Fruit fly (Drosophila melanogaster): ENCODE data around the gene CG33722.

Gene CG33722

dm6 chr3R:8224726-8225460 lies 19.0 kb upstream of the CG33722 start (continued):
- TF ChIP-seq zen (tag; optimal IDR thresholded peaks at IDR 0.05): peak; percentile 9
- no peak for TF ChIP-seq NfI (GFP tag; optimal IDR thresholded peaks at IDR 0.05)
- TF ChIP-seq CG2120 (GFP tag; optimal IDR thresholded peaks at IDR 0.05): no peak
- no peak for TF ChIP-seq Dbx (GFP tag; IDR thresholded peaks at IDR 0.05)
- TF ChIP-seq slou (GFP tag; optimal IDR thresholded peaks at IDR 0.05): no peak
- no peak for TF ChIP-seq CG10274 (GFP tag; optimal IDR thresholded peaks at IDR 0.05)
- no peak for TF ChIP-seq CG6854 (GFP tag; optimal IDR thresholded peaks at IDR 0.05)
- no peak for TF ChIP-seq dan (GFP tag; IDR thresholded peaks at IDR 0.05)
- peak; percentile 39; the same call in 1 of the 2 replicates for TF ChIP-seq CG31441 (GFP tag; IDR thresholded peaks at IDR 0.05)
- no peak for TF ChIP-seq CG15011 (GFP tag; optimal IDR thresholded peaks at IDR 0.05)
- peak; percentile 73 for TF ChIP-seq sens (GFP tag)
- TF ChIP-seq CG5953 (GFP tag; IDR thresholded peaks at IDR 0.05): no peak
- TF ChIP-seq CHES-1-like (GFP tag; optimal IDR thresholded peaks at IDR 0.05): no peak
- TF ChIP-seq CG13894 (tag; optimal IDR thresholded peaks at IDR 0.05): no peak
- peak; percentile 15 for TF ChIP-seq Asciz (GFP tag; optimal IDR thresholded peaks at IDR 0.05)
- no peak for TF ChIP-seq sima (GFP tag; optimal IDR thresholded peaks at IDR 0.05)
- TF ChIP-seq CG6689 (GFP tag; IDR thresholded peaks at IDR 0.05): no peak
- TF ChIP-seq CG17361 (GFP tag; IDR thresholded peaks at IDR 0.05): no peak
- TF ChIP-seq pum (GFP tag; optimal IDR thresholded peaks at IDR 0.05): no peak
- TF ChIP-seq hkb (optimal IDR thresholded peaks at IDR 0.05): no peak
- no peak for TF ChIP-seq hkb (GFP tag; IDR thresholded peaks at IDR 0.05)
- peak; percentile 57 for TF ChIP-seq gem (tag; optimal IDR thresholded peaks at IDR 0.05)
- no peak for TF ChIP-seq TFAM (GFP tag; optimal IDR thresholded peaks at IDR 0.05)
- no peak for TF ChIP-seq Atf3 (GFP tag; optimal IDR thresholded peaks at IDR 0.05)
- no peak for TF ChIP-seq Stat92E (GFP tag; optimal IDR thresholded peaks at IDR 0.05)
- no peak for TF ChIP-seq CG15479 (GFP tag; optimal IDR thresholded peaks at IDR 0.05)
- no peak for TF ChIP-seq Hey (tag; optimal IDR thresholded peaks at IDR 0.05)
- TF ChIP-seq CG12071 (GFP tag; optimal IDR thresholded peaks at IDR 0.05): no peak
- TF ChIP-seq vfl (GFP tag; optimal IDR thresholded peaks at IDR 0.05): no peak
- TF ChIP-seq Trl (optimal IDR thresholded peaks at IDR 0.05): no peak
- no peak for TF ChIP-seq Trl (GFP tag; optimal IDR thresholded peaks at IDR 0.05)
- peak; percentile 4 for TF ChIP-seq fd96Cb (tag; optimal IDR thresholded peaks at IDR 0.05)
- TF ChIP-seq HmgZ (tag; optimal IDR thresholded peaks at IDR 0.05): no peak
- TF ChIP-seq lov (optimal IDR thresholded peaks at IDR 0.05): no peak
- TF ChIP-seq lov (GFP tag; IDR thresholded peaks at IDR 0.05): no peak
- TF ChIP-seq CG9727 (GFP tag; optimal IDR thresholded peaks at IDR 0.05): peak; percentile 11
- TF ChIP-seq Xrp1 (GFP tag; IDR thresholded peaks at IDR 0.05): peak; percentile 61
- no peak for TF ChIP-seq mld (GFP tag; IDR thresholded peaks at IDR 0.05; ENCODE audit: partially characterized antibody)

- no peak for TF ChIP-seq CG18262 (tag; optimal IDR thresholded peaks at IDR 0.05)
- TF ChIP-seq pros (GFP tag; optimal IDR thresholded peaks at IDR 0.05): peak; percentile 83
- no peak for TF ChIP-seq zfh2 (GFP tag; optimal IDR thresholded peaks at IDR 0.05)
- TF ChIP-seq tll (GFP tag; optimal IDR thresholded peaks at IDR 0.05): peak in 1 of 2 experiments; percentile 87
- TF ChIP-seq Hey (tag; optimal IDR thresholded peaks at IDR 0.05): peak; percentile 99
- TF ChIP-seq kni (GFP tag; optimal IDR thresholded peaks at IDR 0.05): peak; percentile 14
- TF ChIP-seq oc (tag; optimal IDR thresholded peaks at IDR 0.05): peak; percentile 94
- TF ChIP-seq CG2202 (tag; optimal IDR thresholded peaks at IDR 0.05): no peak
- TF ChIP-seq hbn (GFP tag; IDR thresholded peaks at IDR 0.05; ENCODE audit: partially characterized antibody): no peak
- peak; percentile 12 for TF ChIP-seq gsb-n (tag; optimal IDR thresholded peaks at IDR 0.05)
- TF ChIP-seq sd (tag; optimal IDR thresholded peaks at IDR 0.05): peak; percentile 4
- no peak for TF ChIP-seq CG12942 (GFP tag; optimal IDR thresholded peaks at IDR 0.05)
- no peak for TF ChIP-seq CG34422 (GFP tag; IDR thresholded peaks at IDR 0.05)
- no peak for TF ChIP-seq mirr (GFP tag; optimal IDR thresholded peaks at IDR 0.05)
- TF ChIP-seq Bteb2 (GFP tag; optimal IDR thresholded peaks at IDR 0.05): no peak
These were observed 18.3 kb upstream of the CG33722 start for dm6 chr3R:8225461-8225971.
